Fruit fly (Drosophila melanogaster): Measurements from ENCODE around the gene Ugt35B1.

dm6 chr3R:11136877-11137276, 33.2 kb downstream of the Ugt35B1 start, which contains the start of gene mAcon2:
- TF ChIP-seq Hr96 (GFP tag; optimal IDR thresholded peaks at IDR 0.05): no peak
- TF ChIP-seq Mnt (GFP tag; optimal IDR thresholded peaks at IDR 0.05): no peak
- TF ChIP-seq CG11617 (GFP tag; optimal IDR thresholded peaks at IDR 0.05): no peak
- no peak for TF ChIP-seq ovo (GFP tag; optimal IDR thresholded peaks at IDR 0.05)
- no peak for TF ChIP-seq cnc (optimal IDR thresholded peaks at IDR 0.05)
- TF ChIP-seq CG5204 (GFP tag; optimal IDR thresholded peaks at IDR 0.05): no peak
- no peak for TF ChIP-seq CG1620 (GFP tag; optimal IDR thresholded peaks at IDR 0.05)
- no peak for TF ChIP-seq CG7045 (GFP tag; optimal IDR thresholded peaks at IDR 0.05)
- TF ChIP-seq toe (GFP tag; optimal IDR thresholded peaks at IDR 0.05): no peak
- no peak for TF ChIP-seq kay (GFP tag; ENCODE audit: borderline replicate concordance)
- no peak for TF ChIP-seq CG7101 (tag; optimal IDR thresholded peaks at IDR 0.05)
- no peak for TF ChIP-seq CG33017 (tag; optimal IDR thresholded peaks at IDR 0.05)
- TF ChIP-seq pad (GFP tag; optimal IDR thresholded peaks at IDR 0.05): no peak
